Fruit fly (Drosophila melanogaster) whole organism, embryonic: Measurements from ENCODE around the gene Socs36E.

Experiments
- Abd-B ChIP-seq: fragments of 200-800 bp; sonication (Bioruptor generic); optimal IDR thresholded peaks from 2 replicates; lab custom pipeline; 2018; ENCODE audit warnings: missing biosample characterization, mild to moderate bottlenecking, missing genetic modification characterization, moderate library complexity
- Adf1 ChIP-seq: fragments of 200-800 bp; sonication (Bioruptor generic); IDR thresholded peaks from 2 replicates; pipeline ENCODE4 v1.3.6; 2022; ENCODE audit warnings: missing biosample characterization, missing genetic modification characterization
- C15 ChIP-seq: fragments of 200-800 bp; sonication (Bioruptor generic); IDR thresholded peaks from 3 replicates; pipeline ENCODE4 v1.3.6; 2022; ENCODE audit warnings: missing biosample characterization, missing genetic modification characterization
- CG10147 ChIP-seq: fragments of 200-800 bp; sonication (Bioruptor generic); optimal IDR thresholded peaks from 2 replicates; lab custom pipeline; 2019; ENCODE audit warnings: missing biosample characterization, mild to moderate bottlenecking, missing genetic modification characterization, moderate library complexity
- CG10209 ChIP-seq: fragments of 200-800 bp; sonication (Bioruptor generic); optimal IDR thresholded peaks from 3 replicates; lab custom pipeline; 2017; ENCODE audit warnings: missing biosample characterization, mild to moderate bottlenecking, missing genetic modification characterization, missing genetic modification reagents
- CG10321 ChIP-seq: fragments of 200-800 bp; sonication (Bioruptor generic); IDR thresholded peaks from 2 replicates; pipeline ENCODE4 v1.3.6; 2022; ENCODE audit warnings: missing biosample characterization, missing genetic modification characterization
- CG11560 ChIP-seq: fragments of 200-800 bp; sonication (Bioruptor generic); IDR thresholded peaks from 3 replicates; pipeline ENCODE4 v1.3.6; 2022; ENCODE audit warnings: missing biosample characterization, missing genetic modification characterization
- CG1233 ChIP-seq: fragments of 200-800 bp; sonication (Bioruptor generic); optimal IDR thresholded peaks from 4 replicates; lab custom pipeline; 2018; ENCODE audit warnings: missing biosample characterization, mild to moderate bottlenecking, missing genetic modification characterization
- CG12659 ChIP-seq: fragments of 200-800 bp; sonication (Bioruptor generic); optimal IDR thresholded peaks from 3 replicates; lab custom pipeline; 2017; ENCODE audit warnings: mild to moderate bottlenecking, missing biosample characterization, missing genetic modification reagents, missing genetic modification characterization
- CG13287 ChIP-seq: fragments of 200-800 bp; sonication (Bioruptor generic); IDR thresholded peaks from 2 replicates; pipeline ENCODE4 v1.3.6; 2022; ENCODE audit warnings: missing biosample characterization, missing genetic modification characterization; ENCODE audit not compliant: partially characterized antibody
- CG15011 ChIP-seq: fragments of 200-800 bp; sonication (Bioruptor generic); optimal IDR thresholded peaks from 3 replicates; lab custom pipeline; 2018; ENCODE audit warnings: missing biosample characterization, mild to moderate bottlenecking, missing genetic modification characterization
- CG1602 ChIP-seq: fragments of 200-800 bp; sonication (Bioruptor generic); optimal IDR thresholded peaks from 3 replicates; lab custom pipeline; 2016; ENCODE audit warnings: missing biosample characterization, missing genetic modification characterization
- CG2120 ChIP-seq: fragments of 200-800 bp; sonication (Bioruptor generic); optimal IDR thresholded peaks from 3 replicates; lab custom pipeline; 2016; ENCODE audit warnings: missing biosample characterization, missing genetic modification characterization
- CG2129 ChIP-seq: fragments of 200-800 bp; sonication (Bioruptor generic); IDR thresholded peaks from 2 replicates; pipeline ENCODE4 v1.3.6; 2022; ENCODE audit warnings: missing biosample characterization, missing genetic modification characterization; ENCODE audit not compliant: partially characterized antibody
- CG2202 ChIP-seq: fragments of 200-800 bp; sonication (Bioruptor generic); optimal IDR thresholded peaks from 2 replicates; lab custom pipeline; 2018; ENCODE audit warnings: missing biosample characterization, mild to moderate bottlenecking, missing genetic modification characterization
- CG3407 ChIP-seq: fragments of 200-800 bp; sonication (Bioruptor generic); optimal IDR thresholded peaks from 2 replicates; lab custom pipeline; 2018; ENCODE audit warnings: missing biosample characterization, mild to moderate bottlenecking, missing genetic modification characterization
- CG34224 ChIP-seq: fragments of 200-800 bp; sonication (Bioruptor generic); IDR thresholded peaks from 3 replicates; pipeline ENCODE4 v1.3.6; 2022; ENCODE audit warnings: missing biosample characterization, missing genetic modification characterization; ENCODE audit not compliant: partially characterized antibody
- CG34422 ChIP-seq: fragments of 200-800 bp; sonication (Bioruptor generic); IDR thresholded peaks from 3 replicates; pipeline ENCODE4 v1.3.6; 2022; ENCODE audit warnings: missing biosample characterization, missing genetic modification characterization
- CG4404 ChIP-seq: fragments of 200-800 bp; sonication (Bioruptor generic); IDR thresholded peaks from 2 replicates; pipeline ENCODE4 v1.3.6; 2022; ENCODE audit warnings: missing biosample characterization, missing genetic modification characterization
- CG6654 ChIP-seq: fragments of 200-800 bp; sonication (Bioruptor generic); optimal IDR thresholded peaks from 2 replicates; lab custom pipeline; 2017; ENCODE audit warnings: missing biosample characterization, mild to moderate bottlenecking, missing genetic modification characterization
- CG6689 ChIP-seq: fragments of 200-800 bp; sonication (Bioruptor generic); IDR thresholded peaks from 2 replicates; pipeline ENCODE4 v1.3.6; 2022; ENCODE audit warnings: missing biosample characterization, missing genetic modification characterization
- CG7839 ChIP-seq: fragments of 200-800 bp; sonication (Bioruptor generic); optimal IDR thresholded peaks from 3 replicates; lab custom pipeline; 2018; ENCODE audit warnings: missing biosample characterization, mild to moderate bottlenecking, missing genetic modification characterization, moderate library complexity
- CG7928 ChIP-seq: fragments of 200-800 bp; sonication (Bioruptor generic); optimal IDR thresholded peaks from 2 replicates; lab custom pipeline; 2017; ENCODE audit warnings: missing biosample characterization, mild to moderate bottlenecking, missing genetic modification characterization
- CG7963 ChIP-seq: fragments of 200-800 bp; sonication (Bioruptor generic); IDR thresholded peaks from 3 replicates; pipeline ENCODE4 v1.3.6; 2022; ENCODE audit warnings: missing biosample characterization, missing genetic modification characterization; ENCODE audit not compliant: partially characterized antibody
- CG8281 ChIP-seq: fragments of 200-800 bp; sonication (Bioruptor generic); optimal IDR thresholded peaks from 2 replicates; lab custom pipeline; 2018; ENCODE audit warnings: missing biosample characterization, mild to moderate bottlenecking, missing genetic modification characterization, moderate library complexity
- CHES-1-like ChIP-seq: fragments of 200-800 bp; sonication (Bioruptor generic); optimal IDR thresholded peaks from 2 replicates; lab custom pipeline; 2016; ENCODE audit warnings: missing biosample characterization, missing genetic modification characterization
- Dp ChIP-seq: fragments of 200-800 bp; sonication (Bioruptor generic); optimal IDR thresholded peaks from 2 replicates; lab custom pipeline; 2018; ENCODE audit warnings: missing biosample characterization, mild to moderate bottlenecking, missing genetic modification characterization, moderate library complexity
- E2f1 ChIP-seq: fragments of 200-800 bp; sonication (Bioruptor generic); IDR thresholded peaks from 2 replicates; pipeline ENCODE4 v1.3.6; 2022; ENCODE audit warnings: missing biosample characterization, missing genetic modification characterization
- E2f2 ChIP-seq: fragments of 200-800 bp; sonication (Bioruptor generic); IDR thresholded peaks from 2 replicates; pipeline ENCODE4 v1.3.6; 2022; ENCODE audit warnings: missing biosample characterization, missing genetic modification characterization
- Ets97D ChIP-seq: fragments of 200-800 bp; sonication (Bioruptor generic); optimal IDR thresholded peaks from 3 replicates; lab custom pipeline; 2016; ENCODE audit warnings: missing biosample characterization, missing genetic modification characterization
- Hsf ChIP-seq: fragments of 200-800 bp; sonication (Bioruptor generic); optimal IDR thresholded peaks from 3 replicates; lab custom pipeline; 2016; ENCODE audit warnings: missing biosample characterization, missing genetic modification characterization
- Max ChIP-seq: fragments of 200-800 bp; sonication (Bioruptor generic); optimal IDR thresholded peaks from 2 replicates; lab custom pipeline; 2016; ENCODE audit warnings: missing biosample characterization, mild to moderate bottlenecking, missing genetic modification characterization
- Mes4 ChIP-seq: fragments of 200-800 bp; sonication (Bioruptor generic); optimal IDR thresholded peaks from 2 replicates; lab custom pipeline; 2016; ENCODE audit warnings: missing biosample characterization, missing genetic modification characterization
- Opbp ChIP-seq: fragments of 200-800 bp; sonication (Bioruptor generic); IDR thresholded peaks from 3 replicates; pipeline ENCODE4 v1.3.6; 2022; ENCODE audit warnings: missing biosample characterization, missing genetic modification characterization; ENCODE audit not compliant: partially characterized antibody
- Pdp1 ChIP-seq, 2 experiments: fragments of 200-800 bp; sonication (Bioruptor generic); optimal IDR thresholded peaks; 3 replicates each; lab custom pipeline; 2016; ENCODE audit warnings: missing biosample characterization in 2 of 2, missing genetic modification characterization in 2 of 2, mild to moderate bottlenecking in 1 of 2, moderate library complexity in 1 of 2
- Sin3A ChIP-seq: fragments of >200 bp; optimal IDR thresholded peaks from 2 replicates; lab custom pipeline; 2018
- Sox100B ChIP-seq: fragments of 200-800 bp; sonication (Bioruptor generic); optimal IDR thresholded peaks from 3 replicates; lab custom pipeline; 2018; ENCODE audit warnings: missing biosample characterization, mild to moderate bottlenecking, missing genetic modification characterization
- Ssrp ChIP-seq: fragments of 200-800 bp; sonication (Bioruptor generic); optimal IDR thresholded peaks from 2 replicates; lab custom pipeline; 2018; ENCODE audit warnings: missing biosample characterization, mild to moderate bottlenecking, missing genetic modification characterization, moderate library complexity
- br ChIP-seq: fragments of >200 bp; optimal IDR thresholded peaks from 2 replicates; lab custom pipeline; 2017
- dimm ChIP-seq: fragments of 200-800 bp; sonication (Bioruptor generic); IDR thresholded peaks from 2 replicates; pipeline ENCODE4 v1.3.6; 2022; ENCODE audit warnings: missing biosample characterization, missing genetic modification characterization
- disco-r ChIP-seq: fragments of 200-800 bp; sonication (Bioruptor generic); optimal IDR thresholded peaks from 2 replicates; lab custom pipeline; 2016; ENCODE audit warnings: missing biosample characterization, missing genetic modification characterization
- dysf ChIP-seq: fragments of 200-800 bp; sonication (Bioruptor generic); IDR thresholded peaks from 3 replicates; pipeline ENCODE4 v1.3.6; 2022; ENCODE audit warnings: missing biosample characterization, missing genetic modification characterization
- fu2 ChIP-seq: fragments of 200-800 bp; sonication (Bioruptor generic); optimal IDR thresholded peaks from 2 replicates; lab custom pipeline; 2016; ENCODE audit warnings: missing biosample characterization, missing genetic modification characterization
- ham ChIP-seq: fragments of 200-800 bp; sonication (Bioruptor generic); IDR thresholded peaks from 2 replicates; pipeline ENCODE4 v1.3.6; 2022; ENCODE audit warnings: missing biosample characterization, missing genetic modification characterization
- hbn ChIP-seq: fragments of 200-800 bp; sonication (Bioruptor generic); IDR thresholded peaks from 2 replicates; pipeline ENCODE4 v1.3.6; 2022; ENCODE audit warnings: missing biosample characterization, missing genetic modification characterization; ENCODE audit not compliant: partially characterized antibody
- hth ChIP-seq: fragments of >200 bp; optimal IDR thresholded peaks from 2 replicates; lab custom pipeline; 2017; ENCODE audit warnings: inconsistent platforms
- insv ChIP-seq, 2 experiments: fragments of 200-800 bp; sonication (Bioruptor generic); optimal IDR thresholded peaks; 3 replicates each; lab custom pipeline; 2016 to 2018; ENCODE audit warnings: missing biosample characterization in 2 of 2, missing genetic modification characterization in 2 of 2
- nau ChIP-seq: fragments of 200-800 bp; sonication (Bioruptor generic); optimal IDR thresholded peaks from 3 replicates; lab custom pipeline; 2017; ENCODE audit warnings: missing biosample characterization, mild to moderate bottlenecking, missing genetic modification characterization, missing genetic modification reagents
- pros ChIP-seq: fragments of 200-800 bp; sonication (Bioruptor generic); optimal IDR thresholded peaks from 3 replicates; lab custom pipeline; 2019; ENCODE audit warnings: missing biosample characterization, mild to moderate bottlenecking, missing genetic modification characterization, moderate library complexity
- scrt ChIP-seq: fragments of 200-800 bp; sonication (Bioruptor generic); optimal IDR thresholded peaks from 2 replicates; lab custom pipeline; 2018; ENCODE audit warnings: missing biosample characterization, mild to moderate bottlenecking, missing genetic modification characterization, moderate library complexity

Gene Socs36E

dm6 chr2L:18137591-18138247 lies 14.5 kb downstream of the Socs36E start, which contains the start of gene kel (continued):
- peak; percentile 82 for TF ChIP-seq CG13287 (GFP tag; lab: Robert Waterston, UW)
- no peak for TF ChIP-seq CG7928 (GFP tag; lab: Kevin White, UChicago)
- peak; percentile 67 for TF ChIP-seq nau (GFP tag; lab: Kevin White, UChicago)
- no peak for TF ChIP-seq CG6654
- TF ChIP-seq C15 (GFP tag; lab: Robert Waterston, UW): no peak
- TF ChIP-seq hbn (GFP tag; lab: Robert Waterston, UW): peak; percentile 35; the same call in 1 of the 2 replicates
- TF ChIP-seq CG7963: peak; percentile 71
- no peak for TF ChIP-seq CG11560 (tag; lab: Robert Waterston, UW)
- TF ChIP-seq Abd-B (GFP tag; lab: Kevin White, UChicago): no peak
- TF ChIP-seq CG3407 (GFP tag; lab: Kevin White, UChicago): no peak
- TF ChIP-seq dysf (GFP tag; lab: Robert Waterston, UW): no peak; the same call in 2 of the 3 replicates
- TF ChIP-seq Mes4 (GFP tag; lab: Kevin White, UChicago): peak; percentile 5
- TF ChIP-seq ham (GFP tag; lab: Robert Waterston, UW): no peak
- no peak for TF ChIP-seq disco-r (GFP tag; lab: Kevin White, UChicago)
- peak; percentile 69; the same call in 2 of the 3 replicates for TF ChIP-seq Opbp (GFP tag; lab: Robert Waterston, UW)
- TF ChIP-seq E2f2: peak; percentile 51; the same call in 1 of the 2 replicates
- TF ChIP-seq CG34224 (GFP tag; lab: Robert Waterston, UW): peak; percentile 63; the same call in 1 of the 3 replicates
- TF ChIP-seq insv (GFP tag; optimal IDR thresholded peaks at IDR 0.05; lab: Kevin White, UChicago): no peak
- TF ChIP-seq CG10147 (GFP tag; lab: Kevin White, UChicago): peak; percentile 8
- TF ChIP-seq Ets97D (GFP tag; lab: Kevin White, UChicago): peak; percentile 93
- TF ChIP-seq CG4404 (GFP tag; lab: Robert Waterston, UW): no peak
- no peak for TF ChIP-seq CG15011 (GFP tag; lab: Kevin White, UChicago)
- TF ChIP-seq Sox100B: no peak
- peak; percentile 36 for TF ChIP-seq Dp (GFP tag; lab: Kevin White, UChicago)
- peak; percentile 51 for TF ChIP-seq CHES-1-like
- no peak for TF ChIP-seq CG10321 (GFP tag; lab: Robert Waterston, UW)
- peak; percentile 50 for TF ChIP-seq scrt (GFP tag; lab: Kevin White, UChicago)
- peak; percentile 28 for TF ChIP-seq Sin3A
- no peak for TF ChIP-seq br
- peak; percentile 40 for TF ChIP-seq CG2202
- TF ChIP-seq E2f1 (GFP tag; lab: Robert Waterston, UW): no peak
- TF ChIP-seq CG6689 (GFP tag; lab: Robert Waterston, UW): no peak
- no peak for TF ChIP-seq CG8281 (tag; lab: Kevin White, UChicago)
- no peak for TF ChIP-seq CG2129 (GFP tag; lab: Robert Waterston, UW)
- peak; percentile 18 for TF ChIP-seq CG10209 (GFP tag; lab: Kevin White, UChicago)
- no peak for TF ChIP-seq pros (GFP tag; lab: Kevin White, UChicago)
- TF ChIP-seq Ssrp (tag; lab: Kevin White, UChicago): peak; percentile 25
- TF ChIP-seq Adf1: no peak; the same call in 1 of the 2 replicates
- TF ChIP-seq dimm (GFP tag; lab: Robert Waterston, UW): no peak
- TF ChIP-seq CG2120 (GFP tag; lab: Kevin White, UChicago): peak; percentile 61
- no peak for TF ChIP-seq hth
- peak in 1 of 2 experiments; percentile 42 for TF ChIP-seq Pdp1 (GFP tag; optimal IDR thresholded peaks at IDR 0.05; lab: Kevin White, UChicago)
- TF ChIP-seq CG1602 (GFP tag; lab: Kevin White, UChicago): no peak
- peak; percentile 64; the same call in 1 of the 3 replicates for TF ChIP-seq CG34422
- TF ChIP-seq CG12659: peak; percentile 80
- no peak for TF ChIP-seq fu2 (GFP tag; lab: Kevin White, UChicago)
- TF ChIP-seq Max (GFP tag; lab: Kevin White, UChicago): peak; percentile 26
- TF ChIP-seq CG7839 (tag; lab: Kevin White, UChicago): peak; percentile 40
- peak; percentile 47 for TF ChIP-seq Hsf (GFP tag; lab: Kevin White, UChicago)
- TF ChIP-seq CG1233 (GFP tag; lab: Kevin White, UChicago): peak; percentile 46
